Worm (Caenorhabditis elegans) whole organism, L4 larva: Measurements from ENCODE around the gene F31E3.6.

Experiments
- F10B5.3 ChIP-seq: sonication (generic microtip); optimal IDR thresholded peaks from 2 replicates; lab custom pipeline; 2016; ENCODE audit warnings: mild to moderate bottlenecking, missing genetic modification characterization, missing compliant biosample characterization
- lin-39 ChIP-seq: fragments of 150-350 bp; optimal IDR thresholded peaks from 2 replicates; lab custom pipeline; 2014; ENCODE audit warnings: missing biosample characterization, missing genetic modification reagents, missing genetic modification characterization
- pqm-1 ChIP-seq: sonication (generic microtip); optimal IDR thresholded peaks from 2 replicates; lab custom pipeline; 2017; ENCODE audit warnings: missing biosample characterization, missing genetic modification characterization

ce11 chrIII:7030044-7030804, 48.3 kb downstream of the F31E3.6 start:
- TF ChIP-seq pqm-1, result no peak
- TF ChIP-seq F10B5.3 (tag; lab: Kevin White, UChicago), result no peak
- no peak for TF ChIP-seq lin-39 (tag; lab: Kevin White, UChicago)
